Fruit fly (Drosophila melanogaster): Measurements from ENCODE around the gene CG42249.

CG42249 gene

dm6 chrX:11136587-11137512 lies 40.8 kb downstream of the CG42249 start, which contains the start of gene Klp10A (continued):
- TF ChIP-seq Myb (GFP tag; optimal IDR thresholded peaks at IDR 0.05): peak; percentile 93
- peak; percentile 36 for TF ChIP-seq Xbp1 (GFP tag; optimal IDR thresholded peaks at IDR 0.05)
- TF ChIP-seq CG8765 (GFP tag; IDR thresholded peaks at IDR 0.05): no peak
- no peak for TF ChIP-seq D (optimal IDR thresholded peaks at IDR 0.05)
- peak; percentile 23 for TF ChIP-seq D (GFP tag; optimal IDR thresholded peaks at IDR 0.05)
- no peak for TF ChIP-seq CG31441 (GFP tag; IDR thresholded peaks at IDR 0.05)
- TF ChIP-seq gcm2 (GFP tag; optimal IDR thresholded peaks at IDR 0.05): no peak
- no peak for TF ChIP-seq sd (tag; optimal IDR thresholded peaks at IDR 0.05)
- no peak for TF ChIP-seq Dip3 (GFP tag; optimal IDR thresholded peaks at IDR 0.05)
- peak; percentile 16 for TF ChIP-seq CG9727 (GFP tag; optimal IDR thresholded peaks at IDR 0.05)
- TF ChIP-seq CG14860 (GFP tag; IDR thresholded peaks at IDR 0.05; ENCODE audit: partially characterized antibody): no peak
- no peak for TF ChIP-seq CG33557 (GFP tag; optimal IDR thresholded peaks at IDR 0.05)
- no peak for TF ChIP-seq CG14667 (GFP tag; IDR thresholded peaks at IDR 0.05)
- TF ChIP-seq CG30403 (GFP tag; optimal IDR thresholded peaks at IDR 0.05): peak; percentile 33
- TF ChIP-seq CG4404 (GFP tag; IDR thresholded peaks at IDR 0.05): no peak
- peak; percentile 6 for TF ChIP-seq NfI (GFP tag; optimal IDR thresholded peaks at IDR 0.05)
- TF ChIP-seq slbo (GFP tag; IDR thresholded peaks at IDR 0.05): peak; percentile 58
- no peak for TF ChIP-seq Sry-δ (GFP tag; optimal IDR thresholded peaks at IDR 0.05)
- no peak for TF ChIP-seq Gug (GFP tag; IDR thresholded peaks at IDR 0.05)
- no peak for TF ChIP-seq gcm (GFP tag; optimal IDR thresholded peaks at IDR 0.05)
- TF ChIP-seq Ets97D (GFP tag; optimal IDR thresholded peaks at IDR 0.05): no peak
- TF ChIP-seq CG11456 (GFP tag; IDR thresholded peaks at IDR 0.05): peak; percentile 41; the same call in 1 of the 3 replicates
- TF ChIP-seq pros (GFP tag; optimal IDR thresholded peaks at IDR 0.05): no peak
- TF ChIP-seq CG4617 (GFP tag; optimal IDR thresholded peaks at IDR 0.05; ENCODE audit: borderline replicate concordance): peak; percentile 50
- no peak for TF ChIP-seq Xrp1 (GFP tag; IDR thresholded peaks at IDR 0.05)
- no peak for TF ChIP-seq HLH3B (GFP tag; IDR thresholded peaks at IDR 0.05)
- no peak for TF ChIP-seq mld (GFP tag; IDR thresholded peaks at IDR 0.05; ENCODE audit: partially characterized antibody)
- no peak for TF ChIP-seq CG17359 (tag; optimal IDR thresholded peaks at IDR 0.05)
- no peak for TF ChIP-seq so (GFP tag; IDR thresholded peaks at IDR 0.05)
- TF ChIP-seq dmrt11E (tag; optimal IDR thresholded peaks at IDR 0.05): no peak
- TF ChIP-seq CG10959 (GFP tag; IDR thresholded peaks at IDR 0.05): no peak
- no peak for TF ChIP-seq CG7963 (GFP tag; IDR thresholded peaks at IDR 0.05; ENCODE audit: partially characterized antibody)
- TF ChIP-seq ken (GFP tag; IDR thresholded peaks at IDR 0.05): no peak
- no peak for TF ChIP-seq dimm (GFP tag; IDR thresholded peaks at IDR 0.05)
- TF ChIP-seq row (GFP tag; IDR thresholded peaks at IDR 0.05): no peak
- no peak for TF ChIP-seq CG3065 (GFP tag; optimal IDR thresholded peaks at IDR 0.05)
- no peak for TF ChIP-seq CG3995 (GFP tag; optimal IDR thresholded peaks at IDR 0.05)
- TF ChIP-seq CG12942 (GFP tag; optimal IDR thresholded peaks at IDR 0.05): no peak
- no peak for TF ChIP-seq Atf-2 (GFP tag; optimal IDR thresholded peaks at IDR 0.05)
- no peak for TF ChIP-seq CG8290 (GFP tag; optimal IDR thresholded peaks at IDR 0.05)
- TF ChIP-seq CG8290 (tag; optimal IDR thresholded peaks at IDR 0.05): no peak
- 0 out of 2 replicates have a peak, but pooled peaks have one; percentile 12 for TF ChIP-seq CG3847 (GFP tag; IDR thresholded peaks at IDR 0.05)
- no peak for TF ChIP-seq Six4 (GFP tag; optimal IDR thresholded peaks at IDR 0.05)
- TF ChIP-seq CG7357 (GFP tag; IDR thresholded peaks at IDR 0.05): no peak
- peak; percentile 22 for TF ChIP-seq CG11723 (GFP tag; optimal IDR thresholded peaks at IDR 0.05)
- TF ChIP-seq jumu (GFP tag; optimal IDR thresholded peaks at IDR 0.05): peak; percentile 3
- TF ChIP-seq Blimp-1 (GFP tag; optimal IDR thresholded peaks at IDR 0.05): no peak
- no peak for TF ChIP-seq shn (GFP tag; optimal IDR thresholded peaks at IDR 0.05)
- no peak for TF ChIP-seq CG7786 (GFP tag; optimal IDR thresholded peaks at IDR 0.05)
- no peak for TF ChIP-seq CG12299 (tag; optimal IDR thresholded peaks at IDR 0.05)

All from whole organism, embryonic.